Worm (Caenorhabditis elegans) whole organism, mixed stage, embryonic: ENCODE measurements around the gene Y56A3A.2.

Source experiments
- M03D4.4 ChIP-seq: sonication (generic microtip); optimal IDR thresholded peaks from 2 replicates; lab custom pipeline; 2017; ENCODE audit warnings: mild to moderate bottlenecking, missing genetic modification characterization, missing compliant biosample characterization
- bed-3 ChIP-seq: fragments of 200-800 bp; sonication (Bioruptor generic); optimal IDR thresholded peaks from 3 replicates; lab custom pipeline; 2018; ENCODE audit warnings: mild to moderate bottlenecking, missing genetic modification characterization, moderate library complexity, missing compliant biosample characterization
- blmp-1 ChIP-seq: fragments of 150-350 bp; optimal IDR thresholded peaks from 2 replicates; lab custom pipeline; 2014; ENCODE audit warnings: missing biosample characterization, missing genetic modification characterization
- ceh-39 ChIP-seq: fragments of 150-350 bp; optimal IDR thresholded peaks from 2 replicates; lab custom pipeline; 2014; ENCODE audit warnings: missing biosample characterization, missing genetic modification characterization
- ceh-83 ChIP-seq: fragments of 200-800 bp; sonication (Bioruptor generic); optimal IDR thresholded peaks from 2 replicates; lab custom pipeline; 2018; ENCODE audit warnings: mild to moderate bottlenecking, missing genetic modification characterization, missing compliant biosample characterization
- ces-1 ChIP-seq: fragments of 150-350 bp; optimal IDR thresholded peaks from 2 replicates; lab custom pipeline; 2014; ENCODE audit warnings: missing biosample characterization, missing genetic modification reagents, missing genetic modification characterization
- cnd-1 ChIP-seq: fragments of 200-800 bp; sonication (Bioruptor generic); optimal IDR thresholded peaks from 2 replicates; lab custom pipeline; 2018; ENCODE audit warnings: mild to moderate bottlenecking, missing genetic modification characterization, missing compliant biosample characterization
- drap-1 ChIP-seq: fragments of 200-800 bp; sonication (Bioruptor generic); optimal IDR thresholded peaks from 3 replicates; lab custom pipeline; 2018; ENCODE audit warnings: mild to moderate bottlenecking, missing genetic modification characterization, missing compliant biosample characterization
- elt-3 ChIP-seq: fragments of 150-350 bp; optimal IDR thresholded peaks from 2 replicates; lab custom pipeline; 2014; ENCODE audit warnings: missing biosample characterization, missing genetic modification characterization
- flh-1 ChIP-seq: fragments of 200-800 bp; sonication (Bioruptor generic); optimal IDR thresholded peaks from 2 replicates; lab custom pipeline; 2018; ENCODE audit warnings: mild to moderate bottlenecking, missing genetic modification characterization, moderate library complexity, missing compliant biosample characterization
- ham-2 ChIP-seq: fragments of 200-800 bp; sonication (Bioruptor generic); optimal IDR thresholded peaks from 2 replicates; lab custom pipeline; 2018; ENCODE audit warnings: mild to moderate bottlenecking, missing genetic modification characterization, missing compliant biosample characterization
- hlh-1 ChIP-seq: fragments of 150-350 bp; optimal IDR thresholded peaks from 2 replicates; lab custom pipeline; 2014; ENCODE audit warnings: missing biosample characterization, missing genetic modification reagents, missing genetic modification characterization
- lin-13 ChIP-seq: fragments of 150-350 bp; optimal IDR thresholded peaks from 2 replicates; lab custom pipeline; 2014; ENCODE audit warnings: missing biosample characterization, missing genetic modification characterization
- lin-32 ChIP-seq: fragments of 200-800 bp; sonication (Bioruptor generic); optimal IDR thresholded peaks from 2 replicates; lab custom pipeline; 2018; ENCODE audit warnings: mild to moderate bottlenecking, missing genetic modification characterization, missing compliant biosample characterization
- lsy-2 ChIP-seq: fragments of 150-350 bp; optimal IDR thresholded peaks from 2 replicates; lab custom pipeline; 2014; ENCODE audit warnings: missing biosample characterization, missing genetic modification characterization
- mab-5 ChIP-seq: fragments of 150-350 bp; optimal IDR thresholded peaks from 2 replicates; lab custom pipeline; 2014; ENCODE audit warnings: missing biosample characterization, missing genetic modification characterization
- mep-1 ChIP-seq: fragments of 150-350 bp; optimal IDR thresholded peaks from 2 replicates; lab custom pipeline; 2017; ENCODE audit warnings: missing biosample characterization, missing genetic modification reagents, missing genetic modification characterization, inconsistent platforms
- mls-2 ChIP-seq: sonication (generic microtip); optimal IDR thresholded peaks from 2 replicates; lab custom pipeline; 2016; ENCODE audit warnings: mild to moderate bottlenecking, missing genetic modification characterization, moderate library complexity, missing compliant biosample characterization
- nhr-12 ChIP-seq: fragments of 150-350 bp; optimal IDR thresholded peaks from 2 replicates; lab custom pipeline; 2014; ENCODE audit warnings: missing biosample characterization, missing genetic modification characterization
- nhr-2 ChIP-seq: fragments of 150-350 bp; optimal IDR thresholded peaks from 2 replicates; lab custom pipeline; 2014; ENCODE audit warnings: missing biosample characterization, missing genetic modification characterization
- nhr-237 ChIP-seq: fragments of 150-350 bp; optimal IDR thresholded peaks from 2 replicates; lab custom pipeline; 2014; ENCODE audit warnings: missing biosample characterization, missing genetic modification characterization
- nhr-28 ChIP-seq: fragments of 150-350 bp; optimal IDR thresholded peaks from 2 replicates; lab custom pipeline; 2014; ENCODE audit warnings: missing biosample characterization, missing genetic modification characterization
- nhr-76 ChIP-seq: sonication (generic microtip); optimal IDR thresholded peaks from 2 replicates; lab custom pipeline; 2017; ENCODE audit warnings: missing biosample characterization, missing genetic modification characterization
- pha-4 ChIP-seq: fragments of 150-350 bp; optimal IDR thresholded peaks from 2 replicates; lab custom pipeline; 2018; ENCODE audit warnings: missing biosample characterization, missing genetic modification reagents, missing genetic modification characterization
- snpc-4 ChIP-seq: fragments of 150-350 bp; optimal IDR thresholded peaks from 2 replicates; lab custom pipeline; 2014; ENCODE audit warnings: missing biosample characterization, missing genetic modification characterization
- sptf-1 ChIP-seq: sonication (generic microtip); optimal IDR thresholded peaks from 2 replicates; lab custom pipeline; 2017; ENCODE audit warnings: mild to moderate bottlenecking, missing genetic modification characterization, moderate library complexity, missing compliant biosample characterization
- tbx-8 ChIP-seq: fragments of 200-800 bp; sonication (Bioruptor generic); optimal IDR thresholded peaks from 2 replicates; lab custom pipeline; 2018; ENCODE audit warnings: mild to moderate bottlenecking, missing genetic modification characterization, moderate library complexity, missing compliant biosample characterization
- unc-120 ChIP-seq: sonication (generic microtip); optimal IDR thresholded peaks from 2 replicates; lab custom pipeline; 2017; ENCODE audit warnings: missing genetic modification characterization, missing compliant biosample characterization; ENCODE audit not compliant: poor library complexity, severe bottlenecking
- unc-62 ChIP-seq: fragments of 150-350 bp; optimal IDR thresholded peaks from 2 replicates; lab custom pipeline; 2014; ENCODE audit warnings: missing biosample characterization, missing genetic modification reagents, missing genetic modification characterization
- zip-8 ChIP-seq: fragments of 150-350 bp; optimal IDR thresholded peaks from 2 replicates; lab custom pipeline; 2014; ENCODE audit warnings: missing biosample characterization, missing genetic modification characterization

Gene Y56A3A.2

ce11 chrIII:11817865-11818264 is 44.2 kb downstream of the Y56A3A.2 start:
- TF ChIP-seq ceh-39 (no peak), nhr-237 (no peak), nhr-76 (tag; lab: Kevin White, UChicago) (no peak), nhr-28 (tag; lab: Kevin White, UChicago) (no peak), lin-32 (GFP tag; lab: Kevin White, UChicago) (no peak), sptf-1 (tag; lab: Kevin White, UChicago) (no peak), snpc-4 (tag; lab: Kevin White, UChicago) (no peak), M03D4.4 (tag; lab: Kevin White, UChicago) (no peak), unc-62 (GFP tag; lab: Kevin White, UChicago) (no peak), hlh-1 (tag; lab: Kevin White, UChicago) (no peak), cnd-1 (tag; lab: Kevin White, UChicago) (no peak), blmp-1 (no peak), mab-5 (tag; lab: Kevin White, UChicago) (no peak), nhr-12 (tag; lab: Kevin White, UChicago) (no peak), bed-3 (no peak), flh-1 (GFP tag; lab: Kevin White, UChicago) (no peak), ham-2 (GFP tag; lab: Kevin White, UChicago) (no peak), lsy-2 (tag; lab: Kevin White, UChicago) (no peak), unc-120 (tag; lab: Kevin White, UChicago) (no peak), pha-4 (no peak)

- no peak for TF ChIP-seq nhr-12 (tag; lab: Kevin White, UChicago)
- TF ChIP-seq unc-62 (GFP tag; lab: Kevin White, UChicago) = peak; percentile 60
Observed at ce11 chrIII:11816523-11817003, 45.5 kb downstream of the Y56A3A.2 start, which contains the start of gene C18D11.1. Gene C18D11.1 (plus strand): TSS chrIII:11816573.

ce11 chrIII:11814653-11815052 is 47.4 kb downstream of the Y56A3A.2 start:
- no peak for TF ChIP-seq hlh-1 (tag; lab: Kevin White, UChicago)
- no peak for TF ChIP-seq ceh-83 (GFP tag; lab: Kevin White, UChicago)
- TF ChIP-seq blmp-1 = peak; percentile 58
- TF ChIP-seq nhr-2 = no peak
- no peak for TF ChIP-seq M03D4.4 (tag; lab: Kevin White, UChicago)

- TF ChIP-seq blmp-1 (peak; percentile 10), drap-1 (no peak), mep-1 (no peak), ceh-83 (GFP tag; lab: Kevin White, UChicago) (no peak), snpc-4 (tag; lab: Kevin White, UChicago) (no peak), mls-2 (tag; lab: Kevin White, UChicago) (no peak), tbx-8 (GFP tag; lab: Kevin White, UChicago) (no peak)
Observed at ce11 chrIII:11811839-11812238, 50.2 kb downstream of the Y56A3A.2 start.

ce11 chrIII:11810447-11810846 is 51.6 kb downstream of the Y56A3A.2 start, which contains the start of gene C18D11.6:
Gene C18D11.6 (plus strand): TSS chrIII:11810556.
- TF ChIP-seq nhr-2 (no peak), pha-4 (no peak)

ce11 chrIII:11808818-11809217 is 53.2 kb downstream of the Y56A3A.2 start, which contains the start of gene C18D11.9:
Gene C18D11.9 (plus strand): TSS chrIII:11809118.
- no peak for TF ChIP-seq ceh-39
- TF ChIP-seq ceh-83 (GFP tag; lab: Kevin White, UChicago) = no peak
- no peak for TF ChIP-seq unc-62 (GFP tag; lab: Kevin White, UChicago)
- TF ChIP-seq ces-1 (GFP tag; lab: Kevin White, UChicago) = no peak
- TF ChIP-seq, all 35 proteins: peak for 0

- TF ChIP-seq mls-2 (tag; lab: Kevin White, UChicago) (no peak), sptf-1 (tag; lab: Kevin White, UChicago) (no peak), lin-32 (GFP tag; lab: Kevin White, UChicago) (no peak), M03D4.4 (tag; lab: Kevin White, UChicago) (no peak), nhr-28 (tag; lab: Kevin White, UChicago) (no peak), ceh-39 (no peak), lsy-2 (tag; lab: Kevin White, UChicago) (no peak), zip-8 (tag; lab: Kevin White, UChicago) (no peak), mab-5 (tag; lab: Kevin White, UChicago) (no peak), ham-2 (GFP tag; lab: Kevin White, UChicago) (no peak), elt-3 (no peak), unc-62 (GFP tag; lab: Kevin White, UChicago) (no peak), hlh-1 (tag; lab: Kevin White, UChicago) (no peak), cnd-1 (tag; lab: Kevin White, UChicago) (no peak), tbx-8 (GFP tag; lab: Kevin White, UChicago) (no peak), drap-1 (no peak), lin-13 (no peak), nhr-76 (tag; lab: Kevin White, UChicago) (no peak)
- TF ChIP-seq, all 35 proteins: peak for 0
Observed at ce11 chrIII:11807418-11807817, 54.6 kb downstream of the Y56A3A.2 start, which contains the start of gene C18D11.10. Gene C18D11.10 (plus strand): TSS chrIII:11807718.
